Worm (Caenorhabditis elegans) whole organism, late embryonic: ENCODE results near the gene comt-4.

Experiments used
- ceh-9 ChIP-seq: sonication (generic microtip); optimal IDR thresholded peaks from 2 replicates; lab custom pipeline; 2016; ENCODE audit warnings: mild to moderate bottlenecking, missing genetic modification characterization, inconsistent platforms, missing compliant biosample characterization
- fkh-10 ChIP-seq: fragments of 150-350 bp; optimal IDR thresholded peaks from 2 replicates; lab custom pipeline; 2014; ENCODE audit warnings: missing biosample characterization, missing genetic modification reagents, missing genetic modification characterization
- pha-4 ChIP-seq: fragments of 150-350 bp; optimal IDR thresholded peaks from 2 replicates; lab custom pipeline; 2018; ENCODE audit warnings: missing biosample characterization, missing genetic modification reagents, missing genetic modification characterization
- rnt-1 ChIP-seq: sonication (generic microtip); optimal IDR thresholded peaks from 2 replicates; lab custom pipeline; 2016; ENCODE audit warnings: missing genetic modification characterization, missing compliant biosample characterization
- sox-4 ChIP-seq: sonication (generic microtip); optimal IDR thresholded peaks from 2 replicates; lab custom pipeline; 2017; ENCODE audit warnings: mild to moderate bottlenecking, missing genetic modification characterization, inconsistent platforms, missing compliant biosample characterization

DNA sequence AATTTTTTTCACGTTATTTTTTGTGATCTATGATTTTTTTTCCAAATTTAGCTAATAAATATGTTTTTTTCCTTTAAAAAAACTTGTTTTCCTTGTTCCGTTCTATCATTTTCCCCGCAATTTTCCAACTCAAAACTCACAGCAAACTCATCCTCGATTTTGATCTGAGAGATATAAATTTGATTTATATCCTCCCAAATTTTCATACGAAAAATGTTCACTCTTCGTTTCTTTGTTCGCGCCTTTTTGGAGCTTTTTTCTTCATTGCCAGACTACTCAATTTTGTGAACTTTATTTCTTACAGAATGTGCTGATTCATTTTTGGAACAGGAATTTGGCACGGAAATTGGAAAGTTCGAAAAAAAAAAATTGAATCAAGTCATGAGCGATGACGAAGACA lies 31.3 kb downstream of the comt-4 start, which contains the start of gene F59A7.14:
- TF ChIP-seq sox-4 (tag; lab: Kevin White, UChicago) (no peak), ceh-9 (tag; lab: Kevin White, UChicago) (no peak), pha-4 (tag; lab: Kevin White, UChicago) (no peak), rnt-1 (tag; lab: Kevin White, UChicago) (no peak), fkh-10 (GFP tag; lab: Kevin White, UChicago) (no peak)
